Fruit fly (Drosophila melanogaster): ENCODE results near the gene CG14322.

The CG14322 gene

dm6 chr3R:17617121-17617975, 30.1 kb upstream of the CG14322 start (continued):
- TF ChIP-seq shn (GFP tag; optimal IDR thresholded peaks at IDR 0.05): no peak
- TF ChIP-seq z (GFP tag; IDR thresholded peaks at IDR 0.05): no peak
- no peak for TF ChIP-seq CG6683 (GFP tag; optimal IDR thresholded peaks at IDR 0.05)
- peak; percentile 97 for TF ChIP-seq CG7745 (tag; optimal IDR thresholded peaks at IDR 0.05)
- TF ChIP-seq CG13287 (GFP tag; IDR thresholded peaks at IDR 0.05; ENCODE audit: partially characterized antibody): no peak
- peak; percentile 27 for TF ChIP-seq ERR (GFP tag; optimal IDR thresholded peaks at IDR 0.05)
- TF ChIP-seq lab (GFP tag; optimal IDR thresholded peaks at IDR 0.05): peak; percentile 23
- TF ChIP-seq Hand (GFP tag; optimal IDR thresholded peaks at IDR 0.05): no peak
- TF ChIP-seq Rfx (GFP tag; IDR thresholded peaks at IDR 0.05): peak; percentile 65
- no peak for TF ChIP-seq aop (GFP tag; IDR thresholded peaks at IDR 0.05)
- TF ChIP-seq CG11560 (tag; IDR thresholded peaks at IDR 0.05): no peak
- no peak for TF ChIP-seq CG18619 (GFP tag; optimal IDR thresholded peaks at IDR 0.05)
- no peak for TF ChIP-seq CG4282 (GFP tag; optimal IDR thresholded peaks at IDR 0.05)
- TF ChIP-seq CG4360 (GFP tag; IDR thresholded peaks at IDR 0.05): no peak
- peak; percentile 8; the same call in 1 of the 2 replicates for TF ChIP-seq wdn (GFP tag; IDR thresholded peaks at IDR 0.05)
- no peak for TF ChIP-seq sd (tag; optimal IDR thresholded peaks at IDR 0.05)
- 0 out of 3 replicates have a peak, but pooled peaks have one; percentile 32 for TF ChIP-seq ase (GFP tag; IDR thresholded peaks at IDR 0.05)
- peak; percentile 70 for TF ChIP-seq bigmax (GFP tag; optimal IDR thresholded peaks at IDR 0.05)
- no peak for TF ChIP-seq Atf6 (GFP tag; IDR thresholded peaks at IDR 0.05)
- TF ChIP-seq sim (GFP tag; IDR thresholded peaks at IDR 0.05): no peak
- TF ChIP-seq sqz (GFP tag; optimal IDR thresholded peaks at IDR 0.05): no peak
- no peak for TF ChIP-seq NC2β (GFP tag; optimal IDR thresholded peaks at IDR 0.05)
- TF ChIP-seq CG8478 (optimal IDR thresholded peaks at IDR 0.05): no peak
- no peak for TF ChIP-seq CG14014 (GFP tag; IDR thresholded peaks at IDR 0.05)
- no peak for TF ChIP-seq Spps (tag; optimal IDR thresholded peaks at IDR 0.05)
- TF ChIP-seq bcd (GFP tag; optimal IDR thresholded peaks at IDR 0.05): no peak
- no peak for TF ChIP-seq CG10431 (GFP tag; optimal IDR thresholded peaks at IDR 0.05)
- TF ChIP-seq Ssrp (tag; optimal IDR thresholded peaks at IDR 0.05): no peak
- TF ChIP-seq CG30431 (GFP tag; optimal IDR thresholded peaks at IDR 0.05): no peak
- peak; percentile 80 for TF ChIP-seq HLH4C (GFP tag; IDR thresholded peaks at IDR 0.05; ENCODE audit: partially characterized antibody)
- no peak for TF ChIP-seq CG10462 (GFP tag; optimal IDR thresholded peaks at IDR 0.05)
- no peak for TF ChIP-seq tx (GFP tag; optimal IDR thresholded peaks at IDR 0.05)
- 0 out of 2 replicates have a peak, but pooled peaks have one; percentile 14 for TF ChIP-seq sob (GFP tag; IDR thresholded peaks at IDR 0.05)
- TF ChIP-seq Dfd (GFP tag; optimal IDR thresholded peaks at IDR 0.05): no peak
- no peak for TF ChIP-seq p53 (GFP tag; optimal IDR thresholded peaks at IDR 0.05)
- TF ChIP-seq CG3726 (GFP tag; IDR thresholded peaks at IDR 0.05): no peak
- no peak for TF ChIP-seq CrebB (tag; optimal IDR thresholded peaks at IDR 0.05)
- TF ChIP-seq scrt (GFP tag; optimal IDR thresholded peaks at IDR 0.05): peak; percentile 14
- TF ChIP-seq lov (optimal IDR thresholded peaks at IDR 0.05): no peak
- no peak for TF ChIP-seq lov (GFP tag; IDR thresholded peaks at IDR 0.05)
- no peak for TF ChIP-seq ham (GFP tag; IDR thresholded peaks at IDR 0.05)

DNA sequence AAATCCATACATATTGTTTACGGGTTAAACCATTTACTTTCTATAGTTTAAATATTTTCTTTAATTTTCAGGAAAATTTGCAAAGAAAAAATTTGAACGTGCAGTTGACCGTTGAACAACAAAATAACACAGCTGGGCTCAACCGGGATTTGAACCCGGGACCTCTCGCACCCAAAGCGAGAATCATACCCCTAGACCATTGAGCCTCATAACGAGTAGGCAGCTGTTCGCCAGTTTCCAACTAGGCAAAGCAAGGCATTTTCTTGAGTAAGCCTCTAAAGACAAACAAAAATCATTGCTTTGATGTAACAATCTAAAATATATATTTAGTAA, 29.5 kb upstream of the CG14322 start:
- TF ChIP-seq bigmax (GFP tag; optimal IDR thresholded peaks at IDR 0.05): no peak
- TF ChIP-seq Hey (tag; optimal IDR thresholded peaks at IDR 0.05): no peak
- no peak for TF ChIP-seq CG13894 (tag; optimal IDR thresholded peaks at IDR 0.05)
- no peak for TF ChIP-seq bab2 (GFP tag; optimal IDR thresholded peaks at IDR 0.05)
- TF ChIP-seq Ravus (GFP tag; IDR thresholded peaks at IDR 0.05): no peak
- no peak for TF ChIP-seq wor (GFP tag; IDR thresholded peaks at IDR 0.05)
- TF ChIP-seq CG2199 (GFP tag; IDR thresholded peaks at IDR 0.05): no peak; the same call in 2 of the 3 replicates
- no peak for TF ChIP-seq BtbVII (GFP tag; optimal IDR thresholded peaks at IDR 0.05)
- TF ChIP-seq Ssrp (tag; optimal IDR thresholded peaks at IDR 0.05): no peak
- peak; percentile 78 for TF ChIP-seq CG42726 (GFP tag; IDR thresholded peaks at IDR 0.05; ENCODE audit: partially characterized antibody)
- TF ChIP-seq ci (GFP tag; IDR thresholded peaks at IDR 0.05): no peak
- TF ChIP-seq CG11456 (GFP tag; IDR thresholded peaks at IDR 0.05): no peak
- no peak for TF ChIP-seq CG4820 (GFP tag; optimal IDR thresholded peaks at IDR 0.05)
- peak; percentile 16; the same call in 1 of the 2 replicates for TF ChIP-seq vvl (GFP tag; IDR thresholded peaks at IDR 0.05)
